Fruit fly (Drosophila melanogaster) Kc167 (cell line): ENCODE results near the gene tutl.

Source experiments
- Myc ChIP-seq: fragments of >200 bp; optimal IDR thresholded peaks from 2 replicates; lab custom pipeline; 2017; ENCODE audit warnings: missing external identifiers
- Sin3A ChIP-seq: fragments of >200 bp; optimal IDR thresholded peaks from 2 replicates; lab custom pipeline; 2018; ENCODE audit warnings: missing external identifiers
- h ChIP-seq: fragments of >200 bp; optimal IDR thresholded peaks from 3 replicates; lab custom pipeline; 2018; ENCODE audit warnings: missing external identifiers
- insv ChIP-seq: fragments of >200 bp; optimal IDR thresholded peaks from 3 replicates; lab custom pipeline; 2018; ENCODE audit warnings: missing external identifiers
- psq ChIP-seq: fragments of >200 bp; optimal IDR thresholded peaks from 2 replicates; lab custom pipeline; 2017; ENCODE audit warnings: missing external identifiers
- ttk ChIP-seq: sonication (Bioruptor generic); optimal IDR thresholded peaks from 2 replicates; lab custom pipeline; 2017; ENCODE audit warnings: missing external identifiers

DNA sequence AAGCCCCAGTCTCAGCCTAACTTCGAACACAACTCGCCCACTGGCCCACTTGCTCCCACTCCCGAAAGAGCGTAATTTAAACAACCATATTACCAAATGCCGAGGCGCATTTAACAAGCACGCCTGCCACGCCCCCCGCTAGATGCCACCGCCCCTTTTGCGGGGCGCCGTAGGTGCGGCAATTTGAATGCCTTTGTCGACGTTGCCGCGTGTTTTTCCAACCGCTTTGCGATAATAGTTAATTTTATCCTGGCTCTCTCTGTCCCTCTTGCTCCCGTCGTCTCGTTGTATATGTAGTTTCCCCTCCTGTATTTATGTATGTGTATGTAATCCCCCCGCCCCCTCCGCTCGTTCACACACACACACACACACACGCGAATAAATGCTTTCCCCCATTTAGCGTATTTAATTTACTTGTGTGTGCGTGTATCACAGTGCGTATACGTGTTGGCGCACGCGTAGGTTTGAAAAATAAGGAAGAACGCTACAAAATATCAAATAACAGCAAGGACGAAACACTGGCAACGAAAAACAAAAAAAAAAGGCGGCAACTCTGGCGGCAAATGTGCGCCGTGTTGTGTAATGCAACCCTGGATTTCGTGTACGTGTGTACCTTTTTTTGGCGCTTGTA, 27.2 kb downstream of the tutl start:
- TF ChIP-seq h, result no peak
- TF ChIP-seq ttk (lab: Kevin White, UChicago), result no peak
- no peak for TF ChIP-seq psq (lab: Kevin White, UChicago)
- no peak for TF ChIP-seq insv (lab: Kevin White, UChicago)
- no peak for TF ChIP-seq Myc (lab: Kevin White, UChicago)
- no peak for TF ChIP-seq Sin3A (lab: Kevin White, UChicago)
